Worm (Caenorhabditis elegans): ENCODE results near the gene Y39G8B.5.

Y39G8B.5 gene

DNA sequence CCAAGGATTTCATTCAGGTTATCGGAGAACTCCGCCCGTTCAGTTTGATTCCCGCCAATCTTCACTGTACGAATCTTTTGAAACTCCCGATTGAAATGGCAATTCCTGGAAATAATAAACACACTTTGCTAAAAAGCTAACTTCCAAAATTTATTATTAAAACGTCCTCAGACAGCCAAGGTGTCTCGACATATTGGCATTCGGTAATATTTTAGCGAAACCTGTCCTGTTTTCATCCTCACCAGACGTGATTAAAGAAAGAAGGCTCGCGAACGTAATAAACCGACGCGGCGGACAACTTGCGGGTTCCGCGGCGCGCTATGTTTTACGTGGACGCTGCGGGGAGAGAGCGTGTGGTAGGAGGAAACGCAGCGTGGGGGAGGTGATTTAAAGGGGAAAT is 26.6 kb upstream of the Y39G8B.5 start (continued):
- no peak for TF ChIP-seq nhr-28 (tag; optimal IDR thresholded peaks at IDR 0.05)
- TF ChIP-seq nhr-19 (GFP tag; conservative IDR thresholded peaks at IDR 0.05): peak; percentile 92
- peak; percentile 57 for TF ChIP-seq C04F5.9 (tag; optimal IDR thresholded peaks at IDR 0.05)
- peak; percentile 22 to 58 (median 33) for TF ChIP-seq ceh-82 (tag; optimal IDR thresholded peaks at IDR 0.05)
- TF ChIP-seq lin-14 (GFP tag; optimal IDR thresholded peaks at IDR 0.05): peak; percentile 83
- peak; percentile 86 for TF ChIP-seq nhr-77 (tag; optimal IDR thresholded peaks at IDR 0.05)
- TF ChIP-seq pag-3 (tag; optimal IDR thresholded peaks at IDR 0.05; ENCODE audit: borderline replicate concordance, insufficient read depth): peak; percentile 54
- TF ChIP-seq rnt-1 (tag; optimal IDR thresholded peaks at IDR 0.05): peak; percentile 85
- TF ChIP-seq unc-30 (tag; optimal IDR thresholded peaks at IDR 0.05): no peak
- TF ChIP-seq aly-2 (tag; optimal IDR thresholded peaks at IDR 0.05): peak; percentile 82
- TF ChIP-seq pax-3 (tag; optimal IDR thresholded peaks at IDR 0.05): peak; percentile 67
- no peak for TF ChIP-seq mef-2 (tag; optimal IDR thresholded peaks at IDR 0.05)
- TF ChIP-seq fkh-4 (tag; optimal IDR thresholded peaks at IDR 0.05; ENCODE audit: borderline replicate concordance): no peak
- TF ChIP-seq ama-1 (optimal IDR thresholded peaks at IDR 0.05): peak; percentile 97
- TF ChIP-seq unc-62 (GFP tag; optimal IDR thresholded peaks at IDR 0.05): no peak
- TF ChIP-seq ztf-4 (tag; optimal IDR thresholded peaks at IDR 0.05): peak; percentile 53
- TF ChIP-seq vab-15 (tag; optimal IDR thresholded peaks at IDR 0.05): no peak
- peak; percentile 65 for TF ChIP-seq egl-13 (tag; optimal IDR thresholded peaks at IDR 0.05)
- peak; percentile 30 for TF ChIP-seq lin-13 (GFP tag; optimal IDR thresholded peaks at IDR 0.05)
- peak; percentile 89 for TF ChIP-seq grh-1 (GFP tag; IDR thresholded peaks at IDR 0.05)
- TF ChIP-seq nhr-71 (tag; optimal IDR thresholded peaks at IDR 0.05): peak; percentile 94
- TF ChIP-seq ztf-11 (tag; optimal IDR thresholded peaks at IDR 0.05): peak in 1 of 2 experiments; percentile 65
- peak; percentile 48 for TF ChIP-seq nhr-76 (tag; optimal IDR thresholded peaks at IDR 0.05)
- peak; percentile 80 for TF ChIP-seq tbx-2 (tag; optimal IDR thresholded peaks at IDR 0.05)
- no peak for TF ChIP-seq ceh-63 (GFP tag; optimal IDR thresholded peaks at IDR 0.05)
- TF ChIP-seq dpl-1 (GFP tag; optimal IDR thresholded peaks at IDR 0.05): peak; percentile 28 to 67 (median 50)
- no peak for TF ChIP-seq zag-1 (tag; optimal IDR thresholded peaks at IDR 0.05)
- no peak for TF ChIP-seq unc-98 (GFP tag; IDR thresholded peaks at IDR 0.05)
- no peak for TF ChIP-seq aha-1 (tag; optimal IDR thresholded peaks at IDR 0.05)
- peak; percentile 61 for TF ChIP-seq ceh-88 (GFP tag; IDR thresholded peaks at IDR 0.05)
- peak; percentile 98 for TF ChIP-seq nhr-90 (tag; optimal IDR thresholded peaks at IDR 0.05; ENCODE audit: poor library complexity)
- TF ChIP-seq zip-4 (GFP tag; optimal IDR thresholded peaks at IDR 0.05): peak; percentile 81
- peak; percentile 34 for TF ChIP-seq lir-3 (tag; optimal IDR thresholded peaks at IDR 0.05; ENCODE audit: poor library complexity)
- no peak for TF ChIP-seq ceh-90 (tag; optimal IDR thresholded peaks at IDR 0.05)
- TF ChIP-seq swsn-7 (tag; optimal IDR thresholded peaks at IDR 0.05): peak; percentile 92
- TF ChIP-seq xbp-1 (tag; optimal IDR thresholded peaks at IDR 0.05): peak; percentile 84
- peak; percentile 31 to 80 for TF ChIP-seq lsy-2 (tag; optimal IDR thresholded peaks at IDR 0.05)
- TF ChIP-seq C16A3.4 (tag; optimal IDR thresholded peaks at IDR 0.05): no peak
- no peak for TF ChIP-seq alr-1 (tag; optimal IDR thresholded peaks at IDR 0.05; ENCODE audit: borderline replicate concordance)
- peak; percentile 53 to 80 for TF ChIP-seq efl-1 (optimal IDR thresholded peaks at IDR 0.05)
- TF ChIP-seq efl-1 (GFP tag; optimal IDR thresholded peaks at IDR 0.05 in 1 of 2): peak; percentile 62 to 96
- peak; percentile 3 for TF ChIP-seq F16B12.6 (tag; optimal IDR thresholded peaks at IDR 0.05)
- no peak for TF ChIP-seq ces-1 (GFP tag; optimal IDR thresholded peaks at IDR 0.05)
- TF ChIP-seq fkh-10 (GFP tag; optimal IDR thresholded peaks at IDR 0.05): no peak
- TF ChIP-seq mdl-1 (tag; optimal IDR thresholded peaks at IDR 0.05): peak in 1 of 2 experiments; percentile 49
- TF ChIP-seq dsc-1 (tag; optimal IDR thresholded peaks at IDR 0.05): peak; percentile 84
- no peak for TF ChIP-seq nhr-12 (tag; optimal IDR thresholded peaks at IDR 0.05)
- TF ChIP-seq jun-1 (tag; optimal IDR thresholded peaks at IDR 0.05): peak; percentile 71
- peak; percentile 79 for TF ChIP-seq ceh-8 (GFP tag; optimal IDR thresholded peaks at IDR 0.05)
- TF ChIP-seq pqm-1 (tag; optimal IDR thresholded peaks at IDR 0.05): no peak
- TF ChIP-seq nhr-11 (tag; optimal IDR thresholded peaks at IDR 0.05): peak; percentile 49
- TF ChIP-seq Y116A8C.19 (tag; optimal IDR thresholded peaks at IDR 0.05; ENCODE audit: borderline replicate concordance): no peak
- TF ChIP-seq sup-37 (GFP tag; optimal IDR thresholded peaks at IDR 0.05): peak; percentile 85

Data from whole organism, L1 larva.